Worm (Caenorhabditis elegans): ENCODE measurements around the gene pph-4.1.

DNA sequence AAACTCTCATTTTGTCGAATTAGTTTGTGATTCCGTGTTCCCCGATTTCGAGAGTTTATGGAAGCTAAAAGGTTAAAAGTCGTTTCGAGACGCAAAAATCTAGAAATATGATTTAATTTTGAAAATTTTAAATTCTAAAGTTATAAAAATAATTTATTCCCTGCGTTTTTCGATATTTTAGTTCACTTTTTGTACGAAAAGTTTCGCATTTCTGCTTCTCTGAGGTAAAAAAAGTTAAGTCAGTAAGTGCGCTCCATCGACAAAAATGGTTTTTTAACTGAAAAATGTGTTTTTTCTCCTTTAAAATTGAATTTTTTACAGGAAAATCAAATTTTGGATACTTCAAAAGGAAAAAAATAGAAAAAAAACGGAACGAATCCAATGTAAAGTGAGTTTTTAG lies 17.7 kb downstream of the pph-4.1 start, which contains the start of gene zip-1:
- TF ChIP-seq elt-1 (tag; optimal IDR thresholded peaks at IDR 0.05; ENCODE audit: borderline replicate concordance, insufficient read depth) (no peak), ztf-11 (tag; optimal IDR thresholded peaks at IDR 0.05) (no peak), nhr-237 (tag; optimal IDR thresholded peaks at IDR 0.05) (no peak), sem-2 (GFP tag; optimal IDR thresholded peaks at IDR 0.05) (no peak), unc-62 (GFP tag; optimal IDR thresholded peaks at IDR 0.05) (no peak), unc-39 (tag; optimal IDR thresholded peaks at IDR 0.05) (no peak), ceh-39 (tag; optimal IDR thresholded peaks at IDR 0.05) (no peak), mab-5 (tag; optimal IDR thresholded peaks at IDR 0.05) (no peak)
